Worm (Caenorhabditis elegans): ENCODE measurements around the gene Y45F10C.4.

DNA sequence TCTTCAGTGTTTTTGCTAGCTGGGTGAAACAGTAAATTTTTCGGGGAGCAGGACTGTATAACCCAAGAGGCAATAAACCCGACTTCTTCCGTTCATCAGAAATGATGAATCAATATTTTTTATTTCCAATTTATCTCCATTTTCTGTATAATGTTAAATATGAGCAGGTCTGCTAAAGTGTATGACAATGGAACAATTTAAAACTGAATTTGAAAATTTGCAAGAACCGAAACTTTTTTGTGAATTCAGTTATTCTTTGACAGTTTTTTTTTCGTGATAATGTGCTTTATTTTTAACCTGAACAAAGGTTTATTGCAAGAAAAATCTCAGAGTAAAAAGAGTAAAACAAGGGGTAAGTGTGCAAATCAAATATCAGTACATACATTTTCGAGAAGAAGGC is 1.1 kb upstream of the Y45F10C.4 start:
- no peak for TF ChIP-seq nhr-11 (tag; optimal IDR thresholded peaks at IDR 0.05)
- no peak for TF ChIP-seq sma-9 (GFP tag; optimal IDR thresholded peaks at IDR 0.05)
- no peak for TF ChIP-seq sma-9 (tag; optimal IDR thresholded peaks at IDR 0.05)
- no peak for TF ChIP-seq lin-39 (tag; optimal IDR thresholded peaks at IDR 0.05)
- TF ChIP-seq blmp-1 (tag; optimal IDR thresholded peaks at IDR 0.05; ENCODE audit: insufficient read depth): no peak
- no peak for TF ChIP-seq ama-1 (optimal IDR thresholded peaks at IDR 0.05)
- TF ChIP-seq zag-1 (tag; optimal IDR thresholded peaks at IDR 0.05): no peak
- no peak for TF ChIP-seq elt-3 (tag; optimal IDR thresholded peaks at IDR 0.05)
- no peak for TF ChIP-seq gmeb-1 (tag; optimal IDR thresholded peaks at IDR 0.05)
- TF ChIP-seq ztf-11 (tag; optimal IDR thresholded peaks at IDR 0.05): no peak
- no peak for TF ChIP-seq nhr-10 (tag; optimal IDR thresholded peaks at IDR 0.05)

Measured in whole organism, L2 larva.